Worm (Caenorhabditis elegans): ENCODE results near the gene Y37E11AL.9.

Gene Y37E11AL.9

ce11 chrIV:3688050-3688449 is 12.4 kb downstream of the Y37E11AL.9 start:
- TF ChIP-seq nhr-12 (tag; optimal IDR thresholded peaks at IDR 0.05) (no peak), ztf-11 (tag; optimal IDR thresholded peaks at IDR 0.05) (no peak), lin-11 (tag; optimal IDR thresholded peaks at IDR 0.05) (no peak), R02D3.7 (tag; optimal IDR thresholded peaks at IDR 0.05) (no peak), Y55F3AM.14 (GFP tag; optimal IDR thresholded peaks at IDR 0.05) (no peak), elt-1 (tag; optimal IDR thresholded peaks at IDR 0.05) (no peak), nhr-10 (tag; optimal IDR thresholded peaks at IDR 0.05) (no peak), F13H6.1 (tag; optimal IDR thresholded peaks at IDR 0.05) (no peak)

- TF ChIP-seq nhr-12 (tag; optimal IDR thresholded peaks at IDR 0.05) (no peak), F13H6.1 (tag; optimal IDR thresholded peaks at IDR 0.05) (no peak), mab-5 (tag; optimal IDR thresholded peaks at IDR 0.05) (no peak), crh-2 (tag; optimal IDR thresholded peaks at IDR 0.05) (no peak), nhr-10 (tag; optimal IDR thresholded peaks at IDR 0.05) (no peak), sma-9 (GFP tag; optimal IDR thresholded peaks at IDR 0.05) (no peak), sma-9 (tag; optimal IDR thresholded peaks at IDR 0.05) (no peak), unc-39 (tag; optimal IDR thresholded peaks at IDR 0.05) (no peak), gmeb-1 (tag; optimal IDR thresholded peaks at IDR 0.05) (no peak), sma-3 (GFP tag; optimal IDR thresholded peaks at IDR 0.05) (no peak), unc-62 (GFP tag; optimal IDR thresholded peaks at IDR 0.05) (no peak), nhr-237 (tag; optimal IDR thresholded peaks at IDR 0.05) (no peak)
Measured at ce11 chrIV:3686765-3687164, 13.7 kb downstream of the Y37E11AL.9 start, which contains the start of gene map-1. TSS of gene map-1 (minus strand) at chrIV:3686865.

ce11 chrIV:3686260-3686659 is 14.2 kb downstream of the Y37E11AL.9 start:
- no peak for TF ChIP-seq nhr-6 (tag; optimal IDR thresholded peaks at IDR 0.05)
- TF ChIP-seq ama-1 (optimal IDR thresholded peaks at IDR 0.05) = no peak
- TF ChIP-seq Y55F3AM.14 (GFP tag; optimal IDR thresholded peaks at IDR 0.05) = no peak
- no peak for TF ChIP-seq peb-1 (tag; optimal IDR thresholded peaks at IDR 0.05)
- TF ChIP-seq elt-1 (tag; optimal IDR thresholded peaks at IDR 0.05) = no peak
- no peak for TF ChIP-seq nhr-25 (tag; optimal IDR thresholded peaks at IDR 0.05)
- TF ChIP-seq ztf-1 (GFP tag; conservative IDR thresholded peaks at IDR 0.05) = no peak
- TF ChIP-seq mdl-1 (tag; optimal IDR thresholded peaks at IDR 0.05) = no peak
- TF ChIP-seq ztf-11 (tag; optimal IDR thresholded peaks at IDR 0.05) = no peak
- TF ChIP-seq R02D3.7 (tag; optimal IDR thresholded peaks at IDR 0.05) = no peak
- TF ChIP-seq nhr-129 (tag; optimal IDR thresholded peaks at IDR 0.05) = no peak
- TF ChIP-seq blmp-1 (tag; optimal IDR thresholded peaks at IDR 0.05; ENCODE audit: insufficient read depth) = no peak
- no peak for TF ChIP-seq gmeb-1 (tag; optimal IDR thresholded peaks at IDR 0.05)

- TF ChIP-seq nhr-237 (tag; optimal IDR thresholded peaks at IDR 0.05) (no peak), lin-39 (tag; optimal IDR thresholded peaks at IDR 0.05) (no peak), nhr-6 (tag; optimal IDR thresholded peaks at IDR 0.05) (no peak), nhr-77 (tag; optimal IDR thresholded peaks at IDR 0.05) (no peak), C34F6.9 (tag; optimal IDR thresholded peaks at IDR 0.05) (no peak), gmeb-1 (tag; optimal IDR thresholded peaks at IDR 0.05) (no peak), R02D3.7 (tag; optimal IDR thresholded peaks at IDR 0.05) (no peak), unc-62 (GFP tag; optimal IDR thresholded peaks at IDR 0.05) (no peak), nhr-12 (tag; optimal IDR thresholded peaks at IDR 0.05) (no peak), nhr-21 (tag; optimal IDR thresholded peaks at IDR 0.05) (no peak), sem-4 (tag; optimal IDR thresholded peaks at IDR 0.05) (no peak), nhr-25 (tag; optimal IDR thresholded peaks at IDR 0.05) (no peak), mab-5 (tag; optimal IDR thresholded peaks at IDR 0.05) (no peak), dmd-4 (tag; optimal IDR thresholded peaks at IDR 0.05) (no peak), nhr-23 (tag; optimal IDR thresholded peaks at IDR 0.05) (no peak), ceh-82 (tag; optimal IDR thresholded peaks at IDR 0.05) (no peak)
Measured at ce11 chrIV:3681763-3682162, 18.7 kb downstream of the Y37E11AL.9 start.

ce11 chrIV:3668603-3669002 is 31.9 kb downstream of the Y37E11AL.9 start, which contains the start of gene fmil-1:
TSS of gene fmil-1 (minus strand) at chrIV:3668703.
- TF ChIP-seq nhr-12 (tag; optimal IDR thresholded peaks at IDR 0.05) (no peak), sem-4 (tag; optimal IDR thresholded peaks at IDR 0.05) (no peak), ceh-16 (tag; optimal IDR thresholded peaks at IDR 0.05) (no peak), C34F6.9 (tag; optimal IDR thresholded peaks at IDR 0.05) (no peak), unc-62 (GFP tag; optimal IDR thresholded peaks at IDR 0.05) (no peak), mbf-1 (tag; optimal IDR thresholded peaks at IDR 0.05) (no peak), R02D3.7 (tag; optimal IDR thresholded peaks at IDR 0.05) (no peak), ceh-82 (tag; optimal IDR thresholded peaks at IDR 0.05) (no peak), Y55F3AM.14 (GFP tag; optimal IDR thresholded peaks at IDR 0.05) (no peak), gmeb-1 (tag; optimal IDR thresholded peaks at IDR 0.05) (no peak), ztf-1 (GFP tag; conservative IDR thresholded peaks at IDR 0.05) (no peak), nhr-10 (tag; optimal IDR thresholded peaks at IDR 0.05) (no peak), unc-39 (tag; optimal IDR thresholded peaks at IDR 0.05) (no peak), dmd-4 (tag; optimal IDR thresholded peaks at IDR 0.05) (no peak), crh-2 (tag; optimal IDR thresholded peaks at IDR 0.05) (no peak), zag-1 (tag; optimal IDR thresholded peaks at IDR 0.05) (no peak), fos-1 (tag; optimal IDR thresholded peaks at IDR 0.05) (no peak), sma-9 (GFP tag; optimal IDR thresholded peaks at IDR 0.05) (no peak), sma-9 (tag; optimal IDR thresholded peaks at IDR 0.05) (no peak)
